Worm (Caenorhabditis elegans): ENCODE data around the gene C44B12.6.
"Not testable (repeated sequence)": the region's sequence is repeated elsewhere in the genome, so short reads cannot be mapped to it uniquely, and the experiment has no call there.

The C44B12.6 gene

ce11 chrIV:1136658-1137057 lies at the start of gene C44B12.6:
Gene C44B12.6, minus strand, starts transcription at chrIV:1136758.
- TF ChIP-seq med-1 (GFP tag; optimal IDR thresholded peaks at IDR 0.05; ENCODE audit: insufficient read depth) (no peak), cog-1 (tag; optimal IDR thresholded peaks at IDR 0.05) (no peak), ref-1 (GFP tag; conservative IDR thresholded peaks at IDR 0.05) (no peak), tab-1 (GFP tag; IDR thresholded peaks at IDR 0.05) (no peak), T22C8.4 (GFP tag; IDR thresholded peaks at IDR 0.05) (no peak)

ce11 chrIV:1182292-1182691 lies 45.7 kb upstream of the C44B12.6 start, which contains the start of gene rmif-2:
Gene rmif-2, plus strand, starts transcription at chrIV:1182592.
- not testable (repeated sequence) for TF ChIP-seq T22C8.4 (GFP tag; IDR thresholded peaks at IDR 0.05); med-1 (GFP tag; optimal IDR thresholded peaks at IDR 0.05; ENCODE audit: insufficient read depth); klf-2 (GFP tag; conservative IDR thresholded peaks at IDR 0.05)

ce11 chrIV:1177683-1178082 lies 41.1 kb upstream of the C44B12.6 start, which contains the start of gene Y104H12D.2:
Gene Y104H12D.2, plus strand, starts transcription at chrIV:1178022.
- TF ChIP-seq T22C8.4 (GFP tag; IDR thresholded peaks at IDR 0.05) (no peak), klf-2 (GFP tag; conservative IDR thresholded peaks at IDR 0.05) (no peak), ref-1 (GFP tag; conservative IDR thresholded peaks at IDR 0.05) (no peak), med-1 (GFP tag; optimal IDR thresholded peaks at IDR 0.05; ENCODE audit: insufficient read depth) (no peak), ztf-23 (GFP tag; IDR thresholded peaks at IDR 0.05) (no peak), cog-1 (tag; optimal IDR thresholded peaks at IDR 0.05) (no peak), ztf-29 (GFP tag; IDR thresholded peaks at IDR 0.05) (no peak), flt-1 (GFP tag; IDR thresholded peaks at IDR 0.05) (no peak), tab-1 (GFP tag; IDR thresholded peaks at IDR 0.05) (no peak)

ce11 chrIV:1176613-1177012 lies 40.1 kb upstream of the C44B12.6 start:
- TF ChIP-seq tab-1 (GFP tag; IDR thresholded peaks at IDR 0.05), result no peak
- TF ChIP-seq ztf-29 (GFP tag; IDR thresholded peaks at IDR 0.05), result no peak
- TF ChIP-seq klf-2 (GFP tag; conservative IDR thresholded peaks at IDR 0.05), result no peak
- no peak for TF ChIP-seq ref-1 (GFP tag; conservative IDR thresholded peaks at IDR 0.05)
- no peak for TF ChIP-seq flt-1 (GFP tag; IDR thresholded peaks at IDR 0.05)
- TF ChIP-seq cog-1 (tag; optimal IDR thresholded peaks at IDR 0.05), result no peak

ce11 chrIV:1174411-1174810 lies 37.9 kb upstream of the C44B12.6 start:
- TF ChIP-seq cog-1 (tag; optimal IDR thresholded peaks at IDR 0.05) (no peak), flt-1 (GFP tag; IDR thresholded peaks at IDR 0.05) (no peak), T22C8.4 (GFP tag; IDR thresholded peaks at IDR 0.05) (peak; percentile 73), ref-1 (GFP tag; conservative IDR thresholded peaks at IDR 0.05) (no peak)

- TF ChIP-seq med-1 (GFP tag; optimal IDR thresholded peaks at IDR 0.05; ENCODE audit: insufficient read depth), result no peak
- TF ChIP-seq klf-2 (GFP tag; conservative IDR thresholded peaks at IDR 0.05), result no peak
- no peak for TF ChIP-seq flt-1 (GFP tag; IDR thresholded peaks at IDR 0.05)
- TF ChIP-seq cog-1 (tag; optimal IDR thresholded peaks at IDR 0.05), result no peak
- TF ChIP-seq tab-1 (GFP tag; IDR thresholded peaks at IDR 0.05), result no peak
- TF ChIP-seq ztf-23 (GFP tag; IDR thresholded peaks at IDR 0.05), result no peak
These were observed 33.9 kb upstream of the C44B12.6 start, which contains the start of gene cec-2 for ce11 chrIV:1170408-1170807. Gene cec-2, plus strand, starts transcription at chrIV:1170708.

ce11 chrIV:1168311-1168965 lies 31.9 kb upstream of the C44B12.6 start:
- TF ChIP-seq ztf-29 (GFP tag; IDR thresholded peaks at IDR 0.05) (no peak), flt-1 (GFP tag; IDR thresholded peaks at IDR 0.05) (no peak), klf-2 (GFP tag; conservative IDR thresholded peaks at IDR 0.05) (no peak), ref-1 (GFP tag; conservative IDR thresholded peaks at IDR 0.05) (no peak), tab-1 (GFP tag; IDR thresholded peaks at IDR 0.05) (no peak), cog-1 (tag; optimal IDR thresholded peaks at IDR 0.05) (no peak), med-1 (GFP tag; optimal IDR thresholded peaks at IDR 0.05; ENCODE audit: insufficient read depth) (no peak), T22C8.4 (GFP tag; IDR thresholded peaks at IDR 0.05) (no peak), ztf-23 (GFP tag; IDR thresholded peaks at IDR 0.05) (no peak)

- TF ChIP-seq klf-2 (GFP tag; conservative IDR thresholded peaks at IDR 0.05) (no peak), ztf-23 (GFP tag; IDR thresholded peaks at IDR 0.05) (no peak), flt-1 (GFP tag; IDR thresholded peaks at IDR 0.05) (no peak), ztf-29 (GFP tag; IDR thresholded peaks at IDR 0.05) (no peak), T22C8.4 (GFP tag; IDR thresholded peaks at IDR 0.05) (no peak), cog-1 (tag; optimal IDR thresholded peaks at IDR 0.05) (no peak), med-1 (GFP tag; optimal IDR thresholded peaks at IDR 0.05; ENCODE audit: insufficient read depth) (no peak), tab-1 (GFP tag; IDR thresholded peaks at IDR 0.05) (no peak), ref-1 (GFP tag; conservative IDR thresholded peaks at IDR 0.05) (no peak)
These were observed 30.8 kb upstream of the C44B12.6 start for ce11 chrIV:1167352-1167751.

ce11 chrIV:1163126-1163525 lies 26.6 kb upstream of the C44B12.6 start, which contains the start of gene C50A2.7:
Gene C50A2.7, plus strand, starts transcription at chrIV:1163426.
- TF ChIP-seq med-1 (GFP tag; optimal IDR thresholded peaks at IDR 0.05; ENCODE audit: insufficient read depth) (no peak), flt-1 (GFP tag; IDR thresholded peaks at IDR 0.05) (no peak)

ce11 chrIV:1160386-1160785 lies 23.8 kb upstream of the C44B12.6 start, which contains the start of gene ets-8:
Gene ets-8, minus strand, starts transcription at chrIV:1160486.
- TF ChIP-seq ztf-23 (GFP tag; IDR thresholded peaks at IDR 0.05), result no peak
- TF ChIP-seq cog-1 (tag; optimal IDR thresholded peaks at IDR 0.05), result no peak
- no peak for TF ChIP-seq ztf-29 (GFP tag; IDR thresholded peaks at IDR 0.05)
- no peak for TF ChIP-seq ref-1 (GFP tag; conservative IDR thresholded peaks at IDR 0.05)
- no peak for TF ChIP-seq T22C8.4 (GFP tag; IDR thresholded peaks at IDR 0.05)
- no peak for TF ChIP-seq tab-1 (GFP tag; IDR thresholded peaks at IDR 0.05)
- no peak for TF ChIP-seq med-1 (GFP tag; optimal IDR thresholded peaks at IDR 0.05; ENCODE audit: insufficient read depth)
- TF ChIP-seq flt-1 (GFP tag; IDR thresholded peaks at IDR 0.05), result no peak
- no peak for TF ChIP-seq klf-2 (GFP tag; conservative IDR thresholded peaks at IDR 0.05)

Data from whole organism, midembryonic.